Fruit fly (Drosophila melanogaster): Measurements from ENCODE around the gene gammaSnap2.

The gammaSnap2 gene

DNA sequence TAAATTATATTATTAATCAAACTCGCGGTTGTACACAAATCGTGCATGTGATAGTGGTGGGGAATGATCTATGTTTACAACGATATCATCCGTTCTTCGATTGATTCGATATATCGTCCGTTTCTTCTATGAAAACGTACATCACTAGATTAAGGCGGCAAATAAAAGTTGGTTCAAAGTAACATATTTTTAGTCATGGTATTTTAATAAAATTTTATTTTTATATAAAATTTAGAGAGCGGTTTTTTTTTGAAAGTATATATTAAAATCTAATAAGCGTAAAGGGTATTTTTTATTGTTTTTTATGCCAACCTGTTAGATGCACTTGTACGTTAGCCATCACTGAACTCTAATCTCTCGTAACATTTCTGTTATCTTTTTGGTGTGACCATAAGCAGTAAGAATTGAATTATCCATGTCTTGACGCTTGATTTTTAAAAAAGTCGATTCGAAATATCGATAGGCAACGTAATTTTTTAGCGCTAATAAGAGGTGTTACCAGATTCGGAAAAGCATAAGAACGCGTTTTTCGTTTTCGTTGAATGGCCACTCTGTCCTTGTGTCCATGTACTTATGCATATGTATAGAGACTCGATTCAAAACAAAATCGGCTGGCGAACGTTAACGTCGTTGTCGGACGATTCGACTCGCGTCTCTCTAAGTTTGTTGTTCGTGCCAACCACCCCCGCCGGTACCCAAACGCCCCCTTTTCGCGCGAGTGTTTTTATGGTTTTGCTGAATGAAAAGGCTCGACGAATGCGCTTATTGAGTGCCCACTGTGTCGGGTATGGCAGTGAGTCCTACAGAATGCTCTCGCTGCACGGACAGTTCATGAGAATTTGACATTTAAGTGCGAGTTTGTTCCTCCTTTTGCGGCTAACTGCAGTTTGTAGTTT lies 23.2 kb upstream of the gammaSnap2 start, which contains the start of the genes TAF1B and Invadolysin (continued):
- TF ChIP-seq HLH54F (GFP tag; optimal IDR thresholded peaks at IDR 0.05), result peak; percentile 26
- peak; percentile 66 for TF ChIP-seq HLHmδ (GFP tag; optimal IDR thresholded peaks at IDR 0.05)
- TF ChIP-seq CG2120 (GFP tag; optimal IDR thresholded peaks at IDR 0.05), result peak; percentile 69
- no peak for TF ChIP-seq slou (GFP tag; optimal IDR thresholded peaks at IDR 0.05)
- peak; percentile 67 for TF ChIP-seq HmgD (GFP tag; optimal IDR thresholded peaks at IDR 0.05)
- no peak for TF ChIP-seq CG33557 (GFP tag; optimal IDR thresholded peaks at IDR 0.05)
- TF ChIP-seq wdn (GFP tag; IDR thresholded peaks at IDR 0.05), result peak; percentile 13; the same call in 1 of the 2 replicates
- TF ChIP-seq CG11695 (GFP tag; IDR thresholded peaks at IDR 0.05), result no peak; the same call in 2 of the 3 replicates
- TF ChIP-seq CG9437 (GFP tag; optimal IDR thresholded peaks at IDR 0.05), result peak; percentile 28
- TF ChIP-seq ATbp (GFP tag; optimal IDR thresholded peaks at IDR 0.05), result peak; percentile 10
- TF ChIP-seq CTCF (GFP tag; optimal IDR thresholded peaks at IDR 0.05), result peak; percentile 69
- TF ChIP-seq Sox102F (GFP tag; optimal IDR thresholded peaks at IDR 0.05), result peak; percentile 60
- peak; percentile 60 for TF ChIP-seq CG18599 (GFP tag; optimal IDR thresholded peaks at IDR 0.05)
- TF ChIP-seq Dll (GFP tag; IDR thresholded peaks at IDR 0.05; ENCODE audit: partially characterized antibody), result peak; percentile 97
- TF ChIP-seq Hmr (GFP tag; optimal IDR thresholded peaks at IDR 0.05), result peak; percentile 78
- no peak for TF ChIP-seq CG1529 (GFP tag; optimal IDR thresholded peaks at IDR 0.05)
- TF ChIP-seq Hr3 (GFP tag; optimal IDR thresholded peaks at IDR 0.05), result peak; percentile 51
- peak; percentile 74; the same call in 1 of the 2 replicates for TF ChIP-seq CG3847 (GFP tag; IDR thresholded peaks at IDR 0.05)
- peak; percentile 83 for TF ChIP-seq CG34422 (GFP tag; IDR thresholded peaks at IDR 0.05)
- TF ChIP-seq CG31224 (GFP tag; IDR thresholded peaks at IDR 0.05), result no peak
- TF ChIP-seq CG5953 (GFP tag; IDR thresholded peaks at IDR 0.05), result no peak
- TF ChIP-seq zfh1 (GFP tag; IDR thresholded peaks at IDR 0.05), result peak; percentile 45; the same call in 1 of the 3 replicates
- TF ChIP-seq amos (GFP tag; IDR thresholded peaks at IDR 0.05; ENCODE audit: partially characterized antibody), result peak; percentile 95
- TF ChIP-seq Oli (tag; optimal IDR thresholded peaks at IDR 0.05), result peak; percentile 28
- peak; percentile 80 for TF ChIP-seq vnd (GFP tag; IDR thresholded peaks at IDR 0.05; ENCODE audit: partially characterized antibody)
- TF ChIP-seq Ravus (GFP tag; IDR thresholded peaks at IDR 0.05), result no peak
- peak; percentile 9 for TF ChIP-seq cato (GFP tag; optimal IDR thresholded peaks at IDR 0.05; ENCODE audit: borderline replicate concordance)
- TF ChIP-seq HmgZ (tag; optimal IDR thresholded peaks at IDR 0.05), result peak; percentile 52
- TF ChIP-seq ERR (GFP tag; optimal IDR thresholded peaks at IDR 0.05), result peak; percentile 56
- peak; percentile 62 for TF ChIP-seq CG4707 (GFP tag; optimal IDR thresholded peaks at IDR 0.05)
- TF ChIP-seq CG3726 (GFP tag; IDR thresholded peaks at IDR 0.05), result no peak
- peak; percentile 67 for TF ChIP-seq YL-1 (GFP tag; optimal IDR thresholded peaks at IDR 0.05)
- TF ChIP-seq CG9727 (GFP tag; optimal IDR thresholded peaks at IDR 0.05), result peak; percentile 65
- TF ChIP-seq jumu (GFP tag; optimal IDR thresholded peaks at IDR 0.05), result no peak
- peak; percentile 73 for TF ChIP-seq gem (tag; optimal IDR thresholded peaks at IDR 0.05)
- peak; percentile 30 for TF ChIP-seq Chrac-16 (GFP tag; optimal IDR thresholded peaks at IDR 0.05)
- TF ChIP-seq disco-r (GFP tag; optimal IDR thresholded peaks at IDR 0.05), result no peak
- peak; percentile 59 for TF ChIP-seq bab2 (GFP tag; optimal IDR thresholded peaks at IDR 0.05)
- peak; percentile 62; the same call in 1 of the 4 replicates for TF ChIP-seq Gug (GFP tag; IDR thresholded peaks at IDR 0.05)
- TF ChIP-seq CG11560 (tag; IDR thresholded peaks at IDR 0.05), result no peak
- TF ChIP-seq pnt (GFP tag; optimal IDR thresholded peaks at IDR 0.05), result no peak
- TF ChIP-seq ro (GFP tag; IDR thresholded peaks at IDR 0.05), result no peak
- peak; percentile 96 for TF ChIP-seq E2f2 (GFP tag; IDR thresholded peaks at IDR 0.05)
- no peak for TF ChIP-seq pita (GFP tag; optimal IDR thresholded peaks at IDR 0.05)
- peak; percentile 54 for TF ChIP-seq CG13624 (GFP tag; optimal IDR thresholded peaks at IDR 0.05)
- peak; percentile 81 for TF ChIP-seq CG12391 (tag; optimal IDR thresholded peaks at IDR 0.05)
- TF ChIP-seq CG18476 (GFP tag; optimal IDR thresholded peaks at IDR 0.05), result peak; percentile 36
- TF ChIP-seq pzg (GFP tag; optimal IDR thresholded peaks at IDR 0.05), result peak; percentile 98
- TF ChIP-seq Hr51 (GFP tag; optimal IDR thresholded peaks at IDR 0.05), result peak in 1 of 2 experiments; percentile 57

Measured in whole organism, embryonic.